Fruit fly (Drosophila melanogaster) whole organism, embryonic: ENCODE data around the gene CG15537.

Source experiments
- ATbp ChIP-seq: fragments of 200-800 bp; sonication (Bioruptor generic); optimal IDR thresholded peaks from 2 replicates; lab custom pipeline; 2017; ENCODE audit warnings: missing biosample characterization, mild to moderate bottlenecking, missing genetic modification characterization, missing genetic modification reagents
- Abd-B ChIP-seq: fragments of 200-800 bp; sonication (Bioruptor generic); optimal IDR thresholded peaks from 2 replicates; lab custom pipeline; 2018; ENCODE audit warnings: missing biosample characterization, mild to moderate bottlenecking, missing genetic modification characterization, moderate library complexity
- Atf-2 ChIP-seq: fragments of 200-800 bp; sonication (Bioruptor generic); optimal IDR thresholded peaks from 2 replicates; lab custom pipeline; 2016; ENCODE audit warnings: missing biosample characterization, missing genetic modification characterization
- Atf6 ChIP-seq: fragments of 200-800 bp; sonication (Bioruptor generic); IDR thresholded peaks from 2 replicates; pipeline ENCODE4 v1.3.6; 2022; ENCODE audit warnings: missing biosample characterization, missing genetic modification characterization
- CG11398 ChIP-seq: fragments of 200-800 bp; sonication (Bioruptor generic); optimal IDR thresholded peaks from 2 replicates; lab custom pipeline; 2016; ENCODE audit warnings: missing biosample characterization, missing genetic modification characterization
- CG11504 ChIP-seq: fragments of 200-800 bp; sonication (Bioruptor generic); optimal IDR thresholded peaks from 3 replicates; lab custom pipeline; 2019; ENCODE audit warnings: missing biosample characterization, mild to moderate bottlenecking, missing genetic modification characterization, moderate library complexity
- CG15601 ChIP-seq: fragments of 200-800 bp; sonication (Bioruptor generic); optimal IDR thresholded peaks from 3 replicates; lab custom pipeline; 2019; ENCODE audit warnings: missing biosample characterization, mild to moderate bottlenecking, missing genetic modification characterization, moderate library complexity
- CG1602 ChIP-seq: fragments of 200-800 bp; sonication (Bioruptor generic); optimal IDR thresholded peaks from 3 replicates; lab custom pipeline; 2016; ENCODE audit warnings: missing biosample characterization, missing genetic modification characterization
- CG17361 ChIP-seq: fragments of 200-800 bp; sonication (Bioruptor generic); IDR thresholded peaks from 3 replicates; pipeline ENCODE4 v1.3.6; 2022; ENCODE audit warnings: missing biosample characterization, missing genetic modification characterization
- CG2712 ChIP-seq: fragments of 200-800 bp; optimal IDR thresholded peaks from 3 replicates; lab custom pipeline; 2019; ENCODE audit warnings: missing biosample characterization, mild to moderate bottlenecking, missing genetic modification characterization, moderate library complexity
- CG34376 ChIP-seq: fragments of 200-800 bp; sonication (Bioruptor generic); optimal IDR thresholded peaks from 2 replicates; lab custom pipeline; 2018; ENCODE audit warnings: missing biosample characterization, mild to moderate bottlenecking, missing genetic modification characterization
- CG42726 ChIP-seq: fragments of 200-800 bp; sonication (Bioruptor generic); IDR thresholded peaks from 2 replicates; pipeline ENCODE4 v1.3.6; 2022; ENCODE audit warnings: missing biosample characterization, missing genetic modification characterization; ENCODE audit not compliant: partially characterized antibody
- CG4328 ChIP-seq: fragments of 200-800 bp; sonication (Bioruptor generic); optimal IDR thresholded peaks from 3 replicates; lab custom pipeline; 2017; ENCODE audit warnings: missing biosample characterization, missing genetic modification reagents, missing genetic modification characterization
- CG43689 ChIP-seq: fragments of 200-800 bp; sonication (Bioruptor generic); IDR thresholded peaks from 2 replicates; pipeline ENCODE4 v1.3.6; 2022; ENCODE audit warnings: missing biosample characterization, missing genetic modification characterization
- CG4854 ChIP-seq: fragments of 200-800 bp; sonication (Bioruptor generic); optimal IDR thresholded peaks from 2 replicates; lab custom pipeline; 2016; ENCODE audit warnings: missing biosample characterization, missing genetic modification characterization, inconsistent platforms
- CG8944 ChIP-seq: fragments of 200-800 bp; sonication (Bioruptor generic); optimal IDR thresholded peaks from 3 replicates; lab custom pipeline; 2016; ENCODE audit warnings: missing biosample characterization, missing genetic modification characterization
- Dad ChIP-seq: fragments of 200-800 bp; sonication (Bioruptor generic); optimal IDR thresholded peaks from 3 replicates; lab custom pipeline; 2016; ENCODE audit warnings: missing biosample characterization, missing genetic modification characterization
- MBD-R2 ChIP-seq: fragments of 200-800 bp; sonication (Bioruptor generic); IDR thresholded peaks from 2 replicates; pipeline ENCODE4 v1.3.6; 2022; ENCODE audit warnings: missing biosample characterization, missing genetic modification characterization
- NfI ChIP-seq: fragments of 200-800 bp; sonication (Bioruptor generic); optimal IDR thresholded peaks from 3 replicates; lab custom pipeline; 2018; ENCODE audit warnings: missing biosample characterization, mild to moderate bottlenecking, missing genetic modification characterization, moderate library complexity
- Opbp ChIP-seq: fragments of 200-800 bp; sonication (Bioruptor generic); IDR thresholded peaks from 3 replicates; pipeline ENCODE4 v1.3.6; 2022; ENCODE audit warnings: missing biosample characterization, missing genetic modification characterization; ENCODE audit not compliant: partially characterized antibody
- Rfx ChIP-seq: fragments of 200-800 bp; sonication (Bioruptor generic); IDR thresholded peaks from 2 replicates; pipeline ENCODE4 v1.3.6; 2022; ENCODE audit warnings: missing biosample characterization, missing genetic modification characterization
- Scr ChIP-seq: fragments of 200-800 bp; sonication (Bioruptor generic); IDR thresholded peaks from 2 replicates; pipeline ENCODE4 v1.3.6; 2022; ENCODE audit warnings: missing biosample characterization, missing genetic modification characterization; ENCODE audit not compliant: partially characterized antibody
- Spps ChIP-seq: fragments of 200-800 bp; sonication (Bioruptor generic); optimal IDR thresholded peaks from 2 replicates; lab custom pipeline; 2018; ENCODE audit warnings: missing biosample characterization, mild to moderate bottlenecking, missing genetic modification characterization
- abd-A ChIP-seq: fragments of 200-800 bp; sonication (Bioruptor generic); optimal IDR thresholded peaks from 3 replicates; lab custom pipeline; 2019; ENCODE audit warnings: missing biosample characterization, mild to moderate bottlenecking, missing genetic modification characterization, moderate library complexity
- amos ChIP-seq: fragments of 200-800 bp; sonication (Bioruptor generic); IDR thresholded peaks from 2 replicates; pipeline ENCODE4 v1.3.6; 2022; ENCODE audit warnings: missing biosample characterization, missing genetic modification characterization; ENCODE audit not compliant: partially characterized antibody
- ara ChIP-seq: fragments of 200-800 bp; sonication (Bioruptor generic); IDR thresholded peaks from 2 replicates; pipeline ENCODE4 v1.3.6; 2022; ENCODE audit warnings: missing biosample characterization, missing genetic modification characterization
- bbx ChIP-seq: fragments of 200-800 bp; sonication (Bioruptor generic); IDR thresholded peaks from 2 replicates; pipeline ENCODE4 v1.3.6; 2022; ENCODE audit warnings: missing biosample characterization, missing genetic modification characterization; ENCODE audit not compliant: partially characterized antibody
- cad ChIP-seq: fragments of >200 bp; optimal IDR thresholded peaks from 2 replicates; lab custom pipeline; 2017; ENCODE audit warnings: missing biosample characterization, missing genetic modification characterization
- ci ChIP-seq: fragments of 200-800 bp; sonication (Bioruptor generic); IDR thresholded peaks from 3 replicates; pipeline ENCODE4 v1.3.6; 2022; ENCODE audit warnings: missing biosample characterization, missing genetic modification characterization
- crol ChIP-seq: fragments of 200-800 bp; sonication (Bioruptor generic); IDR thresholded peaks from 2 replicates; pipeline ENCODE4 v1.3.6; 2022; ENCODE audit warnings: missing biosample characterization, missing genetic modification characterization
- danr ChIP-seq: fragments of 200-800 bp; sonication (Bioruptor generic); IDR thresholded peaks from 2 replicates; pipeline ENCODE4 v1.3.6; 2022; ENCODE audit warnings: missing biosample characterization, missing genetic modification characterization
- dmrt99B ChIP-seq: fragments of 200-800 bp; sonication (Bioruptor generic); optimal IDR thresholded peaks from 2 replicates; lab custom pipeline; 2018; ENCODE audit warnings: missing biosample characterization, mild to moderate bottlenecking, missing genetic modification characterization, moderate library complexity
- dysf ChIP-seq: fragments of 200-800 bp; sonication (Bioruptor generic); IDR thresholded peaks from 3 replicates; pipeline ENCODE4 v1.3.6; 2022; ENCODE audit warnings: missing biosample characterization, missing genetic modification characterization
- en ChIP-seq: fragments of 200-800 bp; sonication (Bioruptor generic); optimal IDR thresholded peaks from 2 replicates; lab custom pipeline; 2016; ENCODE audit warnings: missing biosample characterization, missing genetic modification characterization
- fru ChIP-seq: fragments of >200 bp; optimal IDR thresholded peaks from 2 replicates; lab custom pipeline; 2017
- gem ChIP-seq: fragments of 200-800 bp; sonication (Bioruptor generic); optimal IDR thresholded peaks from 2 replicates; lab custom pipeline; 2019; ENCODE audit warnings: missing biosample characterization, mild to moderate bottlenecking, missing genetic modification characterization, moderate library complexity
- h ChIP-seq: fragments of >200 bp; optimal IDR thresholded peaks from 2 replicates; lab custom pipeline; 2017
- hbn ChIP-seq: fragments of 200-800 bp; sonication (Bioruptor generic); IDR thresholded peaks from 2 replicates; pipeline ENCODE4 v1.3.6; 2022; ENCODE audit warnings: missing biosample characterization, missing genetic modification characterization; ENCODE audit not compliant: partially characterized antibody
- kah ChIP-seq: fragments of 200-800 bp; sonication (Bioruptor generic); optimal IDR thresholded peaks from 2 replicates; lab custom pipeline; 2018; ENCODE audit warnings: missing biosample characterization, mild to moderate bottlenecking, missing genetic modification characterization
- kni ChIP-seq: fragments of 200-800 bp; sonication (Bioruptor generic); optimal IDR thresholded peaks from 3 replicates; lab custom pipeline; 2017; ENCODE audit warnings: mild to moderate bottlenecking, missing biosample characterization, missing genetic modification reagents, missing genetic modification characterization
- lola ChIP-seq, 3 experiments: fragments of >200 bp in 2 of 3; fragments of 200-800 bp in 1 of 3; sonication (Bioruptor generic) in 1 of 3; optimal IDR thresholded peaks; 2 replicates each; lab custom pipeline; 2017 to 2019; ENCODE audit warnings: missing biosample characterization in 3 of 3, missing genetic modification characterization in 3 of 3, mild to moderate bottlenecking in 1 of 3, moderate library complexity in 1 of 3
- nmo ChIP-seq: fragments of 200-800 bp; sonication (Bioruptor generic); optimal IDR thresholded peaks from 2 replicates; lab custom pipeline; 2018; ENCODE audit warnings: missing biosample characterization, mild to moderate bottlenecking, missing genetic modification characterization, moderate library complexity
- onecut ChIP-seq: fragments of 200-800 bp; sonication (Bioruptor generic); IDR thresholded peaks from 2 replicates; pipeline ENCODE4 v1.3.6; 2022; ENCODE audit warnings: missing biosample characterization, missing genetic modification characterization
- otp ChIP-seq: fragments of 200-800 bp; sonication (Bioruptor generic); IDR thresholded peaks from 3 replicates; pipeline ENCODE4, ENCODE4 v1.3.6; 2022; ENCODE audit warnings: missing biosample characterization, missing genetic modification characterization
- pita ChIP-seq: fragments of 200-800 bp; sonication (Bioruptor generic); optimal IDR thresholded peaks from 2 replicates; lab custom pipeline; 2017; ENCODE audit warnings: missing biosample characterization, mild to moderate bottlenecking, missing genetic modification characterization
- repo ChIP-seq: fragments of 200-800 bp; sonication (Bioruptor generic); optimal IDR thresholded peaks from 2 replicates; lab custom pipeline; 2016; ENCODE audit warnings: missing biosample characterization, missing genetic modification characterization
- scrt ChIP-seq: fragments of 200-800 bp; sonication (Bioruptor generic); optimal IDR thresholded peaks from 2 replicates; lab custom pipeline; 2018; ENCODE audit warnings: missing biosample characterization, mild to moderate bottlenecking, missing genetic modification characterization, moderate library complexity
- sna ChIP-seq: fragments of 200-800 bp; sonication (Bioruptor generic); IDR thresholded peaks from 2 replicates; pipeline ENCODE4 v1.3.6; 2022; ENCODE audit warnings: missing biosample characterization, missing genetic modification characterization; ENCODE audit not compliant: partially characterized antibody
- sob ChIP-seq: fragments of 200-800 bp; sonication (Bioruptor generic); IDR thresholded peaks from 2 replicates; pipeline ENCODE4 v1.3.6; 2022; ENCODE audit warnings: missing biosample characterization, missing genetic modification characterization
- sqz ChIP-seq: fragments of 200-800 bp; sonication (Bioruptor generic); optimal IDR thresholded peaks from 3 replicates; lab custom pipeline; 2018; ENCODE audit warnings: missing biosample characterization, mild to moderate bottlenecking, missing genetic modification characterization

Gene CG15537

dm6 chr3R:30459066-30459935 is 15.9 kb upstream of the CG15537 start, which contains the start of the genes CG2224 and CDase (continued):
- TF ChIP-seq cad (no peak), sqz (GFP tag; lab: Kevin White, UChicago) (no peak), dysf (no peak), CG1602 (no peak), sob (GFP tag; lab: Robert Waterston, UW) (no peak), gem (no peak), CG4328 (no peak), CG11504 (tag; lab: Kevin White, UChicago) (no peak), CG2712 (tag; lab: Kevin White, UChicago) (no peak), abd-A (tag; lab: Kevin White, UChicago) (no peak), en (GFP tag; lab: Kevin White, UChicago) (no peak), bbx (GFP tag; lab: Robert Waterston, UW) (peak; percentile 94), MBD-R2 (peak; percentile 89), CG43689 (no peak), danr (no peak), crol (GFP tag; lab: Robert Waterston, UW) (no peak), ci (no peak), fru (lab: Kevin White, UChicago) (no peak), Dad (no peak), CG4854 (GFP tag; lab: Kevin White, UChicago) (no peak), scrt (GFP tag; lab: Kevin White, UChicago) (no peak), lola (GFP tag; optimal IDR thresholded peaks at IDR 0.05; lab: Kevin White, UChicago) (no peak), ara (GFP tag; lab: Robert Waterston, UW) (no peak), Opbp (GFP tag; lab: Robert Waterston, UW) (peak; percentile 90; the same call in 2 of the 3 replicates), CG42726 (GFP tag; lab: Robert Waterston, UW) (peak; percentile 59; the same call in 1 of the 2 replicates), repo (GFP tag; lab: Kevin White, UChicago) (no peak), Abd-B (GFP tag; lab: Kevin White, UChicago) (no peak), kni (GFP tag; lab: Kevin White, UChicago) (no peak), kah (GFP tag; lab: Kevin White, UChicago) (no peak), nmo (GFP tag; lab: Kevin White, UChicago) (peak; percentile 19), Spps (no peak), CG8944 (GFP tag; lab: Kevin White, UChicago) (no peak), onecut (GFP tag; lab: Robert Waterston, UW) (no peak), pita (no peak), sna (GFP tag; lab: Robert Waterston, UW) (peak; percentile 95), Atf6 (GFP tag; lab: Robert Waterston, UW) (no peak), hbn (GFP tag; lab: Robert Waterston, UW) (peak; percentile 97), CG17361 (no peak), CG11398 (GFP tag; lab: Kevin White, UChicago) (no peak), Rfx (GFP tag; lab: Robert Waterston, UW) (no peak), amos (peak; percentile 89), Scr (peak; percentile 89), CG15601 (tag; lab: Kevin White, UChicago) (no peak), NfI (no peak), ATbp (GFP tag; lab: Kevin White, UChicago) (no peak), dmrt99B (tag; lab: Kevin White, UChicago) (no peak), h (no peak), CG34376 (GFP tag; lab: Kevin White, UChicago) (no peak), Atf-2 (GFP tag; lab: Kevin White, UChicago) (no peak), otp (GFP tag; lab: Robert Waterston, UW) (no peak)
